Worm (Caenorhabditis elegans) whole organism, dauer: ENCODE results near the gene C54C6.5.

Experiments
- unc-62 ChIP-seq: sonication (generic microtip); optimal IDR thresholded peaks from 2 replicates; lab custom pipeline; 2017; ENCODE audit warnings: missing biosample characterization, missing genetic modification reagents, missing genetic modification characterization

Gene C54C6.5

ce11 chrIII:3549750-3550149, at the start of gene C54C6.5:
Gene C54C6.5 (minus strand): TSS chrIII:3549850.
- no peak for TF ChIP-seq unc-62 (GFP tag; lab: Kevin White, UChicago)

DNA sequence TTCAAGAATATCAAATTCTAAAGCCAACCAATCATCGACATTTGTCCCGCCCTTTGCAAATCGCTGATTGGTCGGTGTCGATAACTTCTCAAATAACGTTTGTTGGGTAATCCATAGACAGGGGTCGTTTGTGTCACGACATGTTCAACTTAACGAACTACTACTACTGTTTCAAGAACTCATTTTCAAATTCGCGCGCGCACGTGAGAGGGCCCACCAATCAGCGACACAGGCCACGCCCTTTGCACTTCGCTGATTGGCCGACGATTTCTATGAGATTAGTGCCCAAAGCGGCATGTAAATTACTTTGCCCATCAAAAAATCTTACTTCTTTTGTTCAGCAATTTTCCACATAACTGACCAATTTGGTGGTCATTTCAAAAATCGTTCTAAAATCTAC, 45.0 kb upstream of the C54C6.5 start:
- TF ChIP-seq unc-62 (GFP tag; lab: Kevin White, UChicago), result no peak

ce11 chrIII:3590365-3590764, 40.7 kb upstream of the C54C6.5 start, which contains the start of gene ptp-1:
Gene ptp-1 (plus strand): TSS chrIII:3590722.
- TF ChIP-seq unc-62 (GFP tag; lab: Kevin White, UChicago), result no peak

DNA sequence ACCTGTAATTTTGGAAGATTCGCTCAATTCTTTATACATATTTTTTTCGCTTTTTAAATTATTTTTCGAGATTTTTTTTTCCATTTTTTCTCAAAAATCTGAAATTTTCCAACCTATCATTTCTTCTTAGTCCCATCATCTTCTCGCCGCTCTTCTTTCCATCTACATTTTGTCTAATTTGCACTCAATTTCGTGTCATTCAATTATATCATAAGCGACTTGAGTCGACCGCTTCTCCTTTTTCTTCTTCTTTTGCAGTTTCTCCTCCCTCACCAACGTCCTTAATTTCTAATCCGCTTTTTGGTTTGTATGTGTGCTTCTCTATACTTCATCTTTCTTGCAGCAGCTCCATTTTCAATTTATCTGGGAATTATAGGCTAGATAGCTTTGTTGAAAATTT, 38.5 kb upstream of the C54C6.5 start:
- TF ChIP-seq unc-62 (GFP tag; lab: Kevin White, UChicago), result no peak

DNA sequence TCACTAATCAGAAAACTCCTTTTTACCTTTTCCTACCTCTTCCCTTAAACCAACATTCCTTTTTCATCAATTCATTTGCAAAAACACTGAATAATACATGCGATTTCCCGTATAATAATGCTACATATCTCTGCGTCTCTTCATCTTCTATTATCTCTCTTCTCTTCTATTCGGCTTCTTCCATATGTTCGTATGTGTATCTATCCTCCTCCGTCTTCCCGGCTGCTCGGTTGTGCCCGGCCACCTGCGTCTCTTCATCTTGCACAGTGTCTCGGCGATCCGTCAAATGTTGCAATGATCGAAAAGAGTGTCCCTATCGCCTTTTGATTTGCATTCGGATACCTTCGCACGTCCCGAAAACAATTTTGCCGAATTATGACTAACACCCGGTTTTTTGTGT, 33.7 kb upstream of the C54C6.5 start:
- no peak for TF ChIP-seq unc-62 (GFP tag; lab: Kevin White, UChicago)

- no peak for TF ChIP-seq unc-62 (GFP tag; lab: Kevin White, UChicago)
Observed at ce11 chrIII:3581636-3582035, 32.0 kb upstream of the C54C6.5 start, which contains the start of gene C48D5.3. Gene C48D5.3 (minus strand): TSS chrIII:3581736.

DNA sequence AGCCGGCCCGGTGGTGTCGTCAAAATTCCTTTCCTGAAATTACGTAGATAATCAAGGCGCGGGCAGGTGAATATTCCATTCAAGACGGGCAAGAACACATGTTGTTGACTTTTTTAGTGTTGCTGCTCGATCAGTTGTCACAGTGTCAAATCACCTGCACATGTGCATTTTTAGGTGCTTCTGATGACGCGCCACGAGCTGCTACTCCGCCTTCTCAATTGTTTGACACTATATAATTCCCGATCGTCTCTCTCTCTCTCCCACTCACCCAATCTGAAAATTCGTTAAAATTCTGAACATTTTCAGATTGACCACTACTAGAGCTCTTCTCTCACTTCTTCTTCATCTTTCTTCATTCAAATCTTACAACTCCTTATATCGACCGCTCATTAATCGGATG, 23.6 kb upstream of the C54C6.5 start, which contains the start of gene nhr-6:
nhr-6 (plus strand) TSS at position 301 of the 400 bp plus-strand sequence.
- no peak for TF ChIP-seq unc-62 (GFP tag; lab: Kevin White, UChicago)

ce11 chrIII:3571371-3571902, 21.8 kb upstream of the C54C6.5 start:
- TF ChIP-seq unc-62 (GFP tag; lab: Kevin White, UChicago), result no peak

ce11 chrIII:3569763-3570162, 20.1 kb upstream of the C54C6.5 start:
- no peak for TF ChIP-seq unc-62 (GFP tag; lab: Kevin White, UChicago)

DNA sequence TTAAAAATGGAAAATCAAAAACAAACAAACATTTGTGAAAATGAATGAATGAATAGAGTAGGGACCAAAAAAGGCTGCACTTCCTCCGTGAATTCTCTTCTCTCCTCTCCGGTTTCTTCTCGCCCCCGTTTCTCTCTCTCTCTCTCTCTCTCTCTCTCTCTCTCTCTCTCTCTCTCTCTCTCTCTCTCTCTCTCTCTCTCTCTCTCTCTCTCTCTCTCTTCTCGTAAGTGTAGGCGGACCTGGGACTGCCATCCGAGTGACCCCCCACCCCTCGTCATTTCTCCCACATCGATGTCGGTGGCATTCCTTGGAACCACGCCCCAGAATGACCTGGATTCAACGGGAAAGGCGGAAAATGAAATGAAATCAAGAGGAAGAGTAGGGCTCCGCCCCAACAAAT, 17.1 kb upstream of the C54C6.5 start:
- TF ChIP-seq unc-62 (GFP tag; lab: Kevin White, UChicago), result no peak

DNA sequence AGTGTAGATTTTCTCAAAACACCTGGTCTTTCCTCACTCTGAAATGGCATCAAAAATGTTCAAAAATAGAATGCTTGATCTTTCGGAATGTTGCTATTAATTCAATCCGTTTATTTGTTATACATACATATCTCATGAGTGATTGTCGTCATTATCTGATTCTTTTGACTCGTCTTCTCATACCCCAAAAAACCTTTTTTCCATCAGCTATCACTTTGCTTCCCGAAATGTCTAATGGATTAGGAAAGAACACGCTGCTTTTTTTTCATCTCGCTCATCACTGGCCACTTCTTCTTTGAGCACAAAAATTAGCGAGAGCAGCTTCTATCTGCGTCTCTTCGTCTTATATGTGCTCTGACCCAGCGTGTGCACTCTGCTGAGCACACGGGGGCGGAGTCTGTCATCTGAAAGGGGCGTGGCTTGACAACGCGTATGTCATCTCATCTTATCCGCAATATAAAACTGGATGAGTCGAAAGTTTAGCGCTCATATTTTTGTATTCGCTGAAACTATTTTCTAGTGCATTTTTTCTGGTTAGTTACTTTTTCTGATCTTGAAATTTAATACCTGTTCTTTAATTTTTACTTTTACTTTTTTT, 15.2 kb upstream of the C54C6.5 start:
- no peak for TF ChIP-seq unc-62 (GFP tag; lab: Kevin White, UChicago)

- no peak for TF ChIP-seq unc-62 (GFP tag; lab: Kevin White, UChicago)
Observed at ce11 chrIII:3562276-3562675, 12.6 kb upstream of the C54C6.5 start.

ce11 chrIII:3560235-3560634, 10.6 kb upstream of the C54C6.5 start:
- no peak for TF ChIP-seq unc-62 (GFP tag; lab: Kevin White, UChicago)

ce11 chrIII:3553349-3553748, 3.7 kb upstream of the C54C6.5 start, which contains the start of gene C54C6.4:
Gene C54C6.4 (plus strand): TSS chrIII:3553649.
- TF ChIP-seq unc-62 (GFP tag; lab: Kevin White, UChicago), result no peak

DNA sequence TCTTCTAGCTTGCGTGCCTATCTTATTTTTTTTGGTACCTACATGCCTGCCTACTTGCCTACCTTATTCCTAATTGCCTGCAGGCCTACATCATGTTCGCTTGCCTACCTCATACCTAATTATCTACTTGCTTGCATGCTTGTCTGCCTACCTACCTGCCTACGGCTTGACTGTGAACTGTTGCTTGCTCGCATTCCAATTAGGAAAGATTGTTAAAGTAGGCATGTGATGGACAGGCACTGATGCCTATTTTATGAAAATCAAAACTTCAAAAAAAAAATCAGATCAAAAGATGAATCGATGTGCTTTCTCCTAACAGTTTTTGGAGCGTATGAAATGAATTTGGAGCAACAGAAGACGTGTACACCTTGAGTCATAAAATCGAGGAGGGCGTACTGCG, 714 bp upstream of the C54C6.5 start:
- TF ChIP-seq unc-62 (GFP tag; lab: Kevin White, UChicago), result no peak

- no peak for TF ChIP-seq unc-62 (GFP tag; lab: Kevin White, UChicago)
Observed at ce11 chrIII:3548017-3548416, 1.6 kb downstream of the C54C6.5 start, which contains the start of gene C54C6.11. Gene C54C6.11 (plus strand): TSS chrIII:3548317.

- TF ChIP-seq unc-62 (GFP tag; lab: Kevin White, UChicago), result no peak
Observed at ce11 chrIII:3546323-3546722, 3.3 kb downstream of the C54C6.5 start, which contains the start of gene C54C6.7. Gene C54C6.7 (minus strand): TSS chrIII:3546423.
